Worm (Caenorhabditis elegans) whole organism, young adult: ENCODE data around the gene C45B2.2.

ENCODE experiments used
- B0336.3 ChIP-seq: fragments of 200-800 bp; sonication (Bioruptor generic); IDR thresholded peaks from 2 replicates; pipeline ENCODE4 v1.3.6; 2022; ENCODE audit warnings: missing genetic modification characterization, missing compliant biosample characterization
- C06A6.2 ChIP-seq: fragments of 200-800 bp; sonication (Bioruptor generic); conservative IDR thresholded peaks from 2 replicates; pipeline ENCODE4 v1.3.6; 2022; ENCODE audit warnings: missing genetic modification characterization, missing compliant biosample characterization
- F23B12.7 ChIP-seq: sonication (generic microtip); optimal IDR thresholded peaks from 2 replicates; lab custom pipeline; 2017; ENCODE audit warnings: missing genetic modification characterization, mild to moderate bottlenecking, missing compliant biosample characterization, antibody characterized with exemption, moderate library complexity; ENCODE audit not compliant: insufficient read depth
- F39B2.1 ChIP-seq: fragments of 200-800 bp; sonication (Bioruptor generic); IDR thresholded peaks from 2 replicates; pipeline ENCODE4 v1.3.6; 2022; ENCODE audit warnings: missing genetic modification reagents, missing genetic modification characterization, missing compliant biosample characterization
- F52B5.7 ChIP-seq: sonication (generic microtip); optimal IDR thresholded peaks from 2 replicates; lab custom pipeline; 2016; ENCODE audit warnings: mild to moderate bottlenecking, missing genetic modification characterization, missing compliant biosample characterization
- F57C9.4 ChIP-seq: sonication (generic microtip); optimal IDR thresholded peaks from 2 replicates; lab custom pipeline; 2017; ENCODE audit warnings: mild to moderate bottlenecking, missing genetic modification characterization, missing compliant biosample characterization
- K12H6.12 ChIP-seq: fragments of 200-800 bp; sonication (Bioruptor generic); optimal IDR thresholded peaks from 2 replicates; lab custom pipeline; 2018; ENCODE audit warnings: mild to moderate bottlenecking, missing genetic modification characterization, missing compliant biosample characterization
- Y53G8AR.9 ChIP-seq: fragments of 200-800 bp; sonication (Bioruptor generic); conservative IDR thresholded peaks from 2 replicates; pipeline ENCODE4 v1.3.6; 2022; ENCODE audit warnings: missing genetic modification reagents, missing genetic modification characterization, missing compliant biosample characterization
- Y67H2A.10 ChIP-seq: fragments of 200-800 bp; sonication (Bioruptor generic); conservative IDR thresholded peaks from 2 replicates; pipeline ENCODE4 v1.3.6; 2022; ENCODE audit warnings: missing genetic modification reagents, missing genetic modification characterization, missing compliant biosample characterization
- Y95B8A.8 ChIP-seq: fragments of 200-800 bp; sonication (Bioruptor generic); IDR thresholded peaks from 2 replicates; pipeline ENCODE4 v1.3.6; 2022; ENCODE audit warnings: missing genetic modification reagents, missing genetic modification characterization, missing compliant biosample characterization
- ZK185.1 ChIP-seq: sonication (generic microtip); optimal IDR thresholded peaks from 2 replicates; lab custom pipeline; 2016; ENCODE audit warnings: mild to moderate bottlenecking, missing genetic modification characterization, missing compliant biosample characterization; ENCODE audit not compliant: poor library complexity, severe bottlenecking
- ama-1 ChIP-seq, 3 experiments: fragments of 150-350 bp in 1 of 3; sonication (generic microtip) in 2 of 3; optimal IDR thresholded peaks; 2 replicates each; lab custom pipeline; 2014 to 2018; ENCODE audit warnings: missing biosample characterization in 2 of 3, missing genetic modification characterization in 2 of 3, missing genetic modification reagents in 2 of 3
- aptf-2 ChIP-seq: fragments of 200-800 bp; sonication (Bioruptor generic); conservative IDR thresholded peaks from 2 replicates; pipeline ENCODE4 v1.3.6; 2022; ENCODE audit warnings: missing genetic modification reagents, missing genetic modification characterization, missing compliant biosample characterization
- atf-7 ChIP-seq: sonication (generic microtip); optimal IDR thresholded peaks from 2 replicates; lab custom pipeline; 2017; ENCODE audit warnings: mild to moderate bottlenecking, missing genetic modification characterization, missing compliant biosample characterization
- cebp-1 ChIP-seq, 2 experiments: fragments of 200-800 bp in 1 of 2; sonication (Bioruptor generic) in 1 of 2; sonication (generic microtip) in 1 of 2; IDR thresholded peaks in 1 of 2; optimal IDR thresholded peaks in 1 of 2; 2 replicates each; pipeline versions ENCODE4 v1.3.6 to Lab custom; 2017 to 2022; ENCODE audit warnings: missing compliant biosample characterization in 2 of 2, missing genetic modification characterization in 2 of 2, mild to moderate bottlenecking in 1 of 2, missing genetic modification reagents in 1 of 2, moderate library complexity in 1 of 2
- ceh-40 ChIP-seq: fragments of 200-800 bp; sonication (Bioruptor generic); IDR thresholded peaks from 2 replicates; pipeline ENCODE4 v1.3.6; 2022; ENCODE audit warnings: missing genetic modification characterization, missing compliant biosample characterization
- chd-7 ChIP-seq: sonication (generic microtip); optimal IDR thresholded peaks from 2 replicates; lab custom pipeline; 2016; ENCODE audit warnings: mild to moderate bottlenecking, missing genetic modification characterization, moderate library complexity, missing compliant biosample characterization
- die-1 ChIP-seq: sonication (generic microtip); optimal IDR thresholded peaks from 2 replicates; lab custom pipeline; 2016; ENCODE audit warnings: missing genotype, mild to moderate bottlenecking, missing genetic modification characterization, missing compliant biosample characterization
- dox-1 ChIP-seq: fragments of 200-800 bp; sonication (Bioruptor generic); IDR thresholded peaks from 2 replicates; pipeline ENCODE4 v1.3.6; 2022; ENCODE audit warnings: missing genetic modification reagents, missing genetic modification characterization, missing compliant biosample characterization
- dpff-1 ChIP-seq: sonication (generic microtip); optimal IDR thresholded peaks from 2 replicates; lab custom pipeline; 2017; ENCODE audit warnings: mild to moderate bottlenecking, missing genetic modification characterization, missing compliant biosample characterization
- dpl-1 ChIP-seq: fragments of 150-350 bp; optimal IDR thresholded peaks from 2 replicates; lab custom pipeline; 2014; ENCODE audit warnings: missing biosample characterization, missing genetic modification reagents, missing genetic modification characterization
- egrh-3 ChIP-seq: fragments of 200-800 bp; sonication (Bioruptor generic); IDR thresholded peaks from 2 replicates; pipeline ENCODE4 v1.3.6; 2022; ENCODE audit warnings: missing genetic modification reagents, missing genetic modification characterization, missing compliant biosample characterization
- ekl-4 ChIP-seq: fragments of 200-800 bp; sonication (Bioruptor generic); IDR thresholded peaks from 2 replicates; pipeline ENCODE4 v1.3.6; 2022; ENCODE audit warnings: missing genetic modification reagents, missing genetic modification characterization, missing compliant biosample characterization
- hlh-12 ChIP-seq: sonication (generic microtip); optimal IDR thresholded peaks from 2 replicates; lab custom pipeline; 2016; ENCODE audit warnings: missing genetic modification characterization, missing compliant biosample characterization
- hmg-20 ChIP-seq: fragments of 200-800 bp; sonication (Bioruptor generic); IDR thresholded peaks from 2 replicates; pipeline ENCODE4 v1.3.6; 2022; ENCODE audit warnings: missing genetic modification reagents, missing genetic modification characterization, missing compliant biosample characterization
- hsf-1 ChIP-seq: fragments of 200-800 bp; sonication (Bioruptor generic); IDR thresholded peaks from 2 replicates; pipeline ENCODE4 v1.3.6; 2022; ENCODE audit warnings: missing genetic modification reagents, missing genetic modification characterization, missing compliant biosample characterization
- let-607 ChIP-seq, 2 experiments: fragments of 200-800 bp in 1 of 2; sonication (Bioruptor generic) in 1 of 2; sonication (generic microtip) in 1 of 2; optimal IDR thresholded peaks; 2 replicates each; lab custom pipeline; 2016 to 2018; ENCODE audit warnings: mild to moderate bottlenecking in 2 of 2, missing compliant biosample characterization in 2 of 2, missing genetic modification characterization in 2 of 2, moderate library complexity in 2 of 2, missing genotype in 1 of 2
- lin-26 ChIP-seq: fragments of 200-800 bp; sonication (Bioruptor generic); IDR thresholded peaks from 2 replicates; pipeline ENCODE4 v1.3.6; 2022; ENCODE audit warnings: missing genetic modification reagents, missing genetic modification characterization, missing compliant biosample characterization
- lin-54 ChIP-seq: fragments of 200-800 bp; sonication (Bioruptor generic); optimal IDR thresholded peaks from 2 replicates; lab custom pipeline; 2018; ENCODE audit warnings: mild to moderate bottlenecking, missing genetic modification characterization, missing compliant biosample characterization
- madf-10 ChIP-seq: sonication (generic microtip); optimal IDR thresholded peaks from 2 replicates; lab custom pipeline; 2016; ENCODE audit warnings: mild to moderate bottlenecking, missing genetic modification characterization, missing compliant biosample characterization
- madf-8 ChIP-seq: fragments of 200-800 bp; sonication (Bioruptor generic); conservative IDR thresholded peaks from 2 replicates; pipeline ENCODE4 v1.3.6; 2022; ENCODE audit warnings: missing genetic modification reagents, missing genetic modification characterization, missing compliant biosample characterization
- mel-28 ChIP-seq: sonication (generic microtip); optimal IDR thresholded peaks from 2 replicates; lab custom pipeline; 2016; ENCODE audit warnings: borderline replicate concordance, mild to moderate bottlenecking, missing genetic modification characterization, missing compliant biosample characterization
- mes-4 ChIP-seq: sonication (generic microtip); optimal IDR thresholded peaks from 2 replicates; lab custom pipeline; 2016; ENCODE audit warnings: missing genotype, missing genetic modification characterization, missing compliant biosample characterization
- nhr-27 ChIP-seq: fragments of 200-800 bp; sonication (Bioruptor generic); optimal IDR thresholded peaks from 2 replicates; lab custom pipeline; 2018; ENCODE audit warnings: mild to moderate bottlenecking, missing genetic modification characterization, moderate library complexity, missing compliant biosample characterization
- nhr-90 ChIP-seq: sonication (generic microtip); optimal IDR thresholded peaks from 2 replicates; lab custom pipeline; 2016; ENCODE audit warnings: missing genotype, mild to moderate bottlenecking, missing genetic modification characterization, missing compliant biosample characterization
- pha-4 ChIP-seq: fragments of 150-350 bp; sonication (generic microtip); optimal IDR thresholded peaks from 2 replicates; lab custom pipeline; 2014; ENCODE audit warnings: missing biosample characterization, missing genetic modification reagents, missing genetic modification characterization
- repo-1 ChIP-seq: sonication (generic microtip); optimal IDR thresholded peaks from 2 replicates; lab custom pipeline; 2017; ENCODE audit warnings: mild to moderate bottlenecking, missing genetic modification characterization, missing compliant biosample characterization
- sea-2 ChIP-seq: fragments of 200-800 bp; sonication (Bioruptor generic); IDR thresholded peaks from 2 replicates; pipeline ENCODE4 v1.3.6; 2022; ENCODE audit warnings: missing genetic modification characterization, missing compliant biosample characterization
- snpc-1.1 ChIP-seq: sonication (generic microtip); optimal IDR thresholded peaks from 2 replicates; lab custom pipeline; 2017; ENCODE audit warnings: missing genetic modification characterization, mild to moderate bottlenecking, missing compliant biosample characterization, antibody characterized with exemption, moderate library complexity, missing genotype, missing genetic modification reagents; ENCODE audit not compliant: insufficient read depth
- snpc-3.4 ChIP-seq: sonication (generic microtip); optimal IDR thresholded peaks from 2 replicates; lab custom pipeline; 2017; ENCODE audit warnings: missing genetic modification characterization, mild to moderate bottlenecking, missing compliant biosample characterization, antibody characterized with exemption, moderate library complexity, missing genotype, missing genetic modification reagents
- snpc-4 ChIP-seq, 5 experiments: fragments of 150-350 bp in 1 of 5; sonication (generic microtip) in 4 of 5; optimal IDR thresholded peaks; 2 replicates each; lab custom pipeline; 2014 to 2018; ENCODE audit warnings: missing genetic modification characterization in 5 of 5, missing biosample characterization in 3 of 5, antibody characterized with exemption in 2 of 5, mild to moderate bottlenecking in 2 of 5, missing compliant biosample characterization in 2 of 5, missing genotype in 2 of 5, moderate library complexity in 2 of 5, missing genetic modification reagents in 1 of 5
- sptf-2 ChIP-seq: fragments of 200-800 bp; sonication (Bioruptor generic); optimal IDR thresholded peaks from 2 replicates; lab custom pipeline; 2018; ENCODE audit warnings: mild to moderate bottlenecking, missing genetic modification characterization, missing compliant biosample characterization
- tbp1 ChIP-seq: fragments of 200-800 bp; sonication (Bioruptor generic); optimal IDR thresholded peaks from 2 replicates; lab custom pipeline; 2018; ENCODE audit warnings: mild to moderate bottlenecking, missing genetic modification characterization, missing compliant biosample characterization
- tbx-9 ChIP-seq: sonication (generic microtip); optimal IDR thresholded peaks from 2 replicates; lab custom pipeline; 2016; ENCODE audit warnings: borderline replicate concordance, missing genetic modification characterization, inconsistent platforms, missing compliant biosample characterization
- ztf-25 ChIP-seq: fragments of 200-800 bp; sonication (Bioruptor generic); IDR thresholded peaks from 2 replicates; pipeline ENCODE4 v1.3.6; 2022; ENCODE audit warnings: missing genetic modification reagents, missing genetic modification characterization, missing compliant biosample characterization
- ztf-6 ChIP-seq: fragments of 200-800 bp; sonication (Bioruptor generic); IDR thresholded peaks from 2 replicates; pipeline ENCODE4 v1.3.6; 2022; ENCODE audit warnings: missing genetic modification reagents, missing genetic modification characterization, missing compliant biosample characterization

Gene C45B2.2

ce11 chrX:6091967-6092366 lies 7.4 kb downstream of the C45B2.2 start, which contains the start of gene hsp-3 (continued):
- TF ChIP-seq F57C9.4 (tag; lab: Kevin White, UChicago) (peak; percentile 11), atf-7 (peak; percentile 96), snpc-3.4 (tag; lab: Kevin White, UChicago) (no peak), Y67H2A.10 (GFP tag; lab: Robert Waterston, UW) (peak; percentile 94), madf-10 (peak; percentile 93), hsf-1 (GFP tag; lab: Robert Waterston, UW) (no peak), madf-8 (no peak), repo-1 (tag; lab: Kevin White, UChicago) (peak; percentile 88), mes-4 (no peak), B0336.3 (GFP tag; lab: Robert Waterston, UW) (peak; percentile 98), sptf-2 (peak; percentile 51), ama-1 (optimal IDR thresholded peaks at IDR 0.05; lab: Kevin White, UChicago) (no peak), ama-1 (GFP tag; optimal IDR thresholded peaks at IDR 0.05; lab: Kevin White, UChicago) (no peak), lin-54 (peak; percentile 83), dox-1 (GFP tag; lab: Robert Waterston, UW) (peak; percentile 98), mel-28 (tag; lab: Kevin White, UChicago) (peak; percentile 5), cebp-1 (GFP tag; IDR thresholded peaks at IDR 0.05; lab: Robert Waterston, UW) (peak; percentile 84), cebp-1 (tag; optimal IDR thresholded peaks at IDR 0.05; lab: Kevin White, UChicago) (peak; percentile 93), chd-7 (peak; percentile 96), tbx-9 (tag; lab: Kevin White, UChicago) (no peak), hlh-12 (tag; lab: Kevin White, UChicago) (no peak), aptf-2 (GFP tag; lab: Robert Waterston, UW) (peak; percentile 35; the same call in 1 of the 2 replicates), K12H6.12 (tag; lab: Kevin White, UChicago) (peak; percentile 98), ZK185.1 (peak; percentile 49), snpc-4 (GFP tag; optimal IDR thresholded peaks at IDR 0.05; lab: Kevin White, UChicago) (no peak), snpc-4 (tag; optimal IDR thresholded peaks at IDR 0.05; lab: Kevin White, UChicago) (peak in 3 of 4 experiments; percentile 60 to 82 (median 78)), pha-4 (tag; lab: Kevin White, UChicago) (peak; percentile 78), C06A6.2 (GFP tag; lab: Robert Waterston, UW) (peak; percentile 88), Y53G8AR.9 (GFP tag; lab: Robert Waterston, UW) (peak; percentile 94), Y95B8A.8 (GFP tag; lab: Robert Waterston, UW) (peak; percentile 85; the same call in 1 of the 2 replicates), nhr-90 (tag; lab: Kevin White, UChicago) (peak; percentile 97), ceh-40 (GFP tag; lab: Robert Waterston, UW) (0 out of 2 replicates have a peak, but pooled peaks have one; percentile 50), tbp1 (GFP tag; lab: Kevin White, UChicago) (peak; percentile 73), F52B5.7 (tag; lab: Kevin White, UChicago) (peak; percentile 76), ekl-4 (peak; percentile 95), let-607 (tag; optimal IDR thresholded peaks at IDR 0.05; lab: Kevin White, UChicago) (peak; percentile 100), F23B12.7 (tag; lab: Kevin White, UChicago) (no peak), nhr-27 (no peak), ztf-6 (GFP tag; lab: Robert Waterston, UW) (peak; percentile 85), F39B2.1 (GFP tag; lab: Robert Waterston, UW) (0 out of 2 replicates have a peak, but pooled peaks have one; percentile 42), dpff-1 (no peak), hmg-20 (GFP tag; lab: Robert Waterston, UW) (no peak), snpc-1.1 (no peak), die-1 (tag; lab: Kevin White, UChicago) (peak; percentile 65), lin-26 (GFP tag; lab: Robert Waterston, UW) (peak; percentile 90), dpl-1 (GFP tag; lab: Kevin White, UChicago) (no peak), sea-2 (GFP tag; lab: Robert Waterston, UW) (peak; percentile 84; the same call in 1 of the 2 replicates), egrh-3 (GFP tag; lab: Robert Waterston, UW) (peak; percentile 94), ztf-25 (GFP tag; lab: Robert Waterston, UW) (no peak)
